Fruit fly (Drosophila melanogaster) whole organism, embryonic: ENCODE data around the gene CG10301.

Experiments used
- Atf6 ChIP-seq: fragments of 200-800 bp; sonication (Bioruptor generic); IDR thresholded peaks from 2 replicates; pipeline ENCODE4 v1.3.6; 2022; ENCODE audit warnings: missing biosample characterization, missing genetic modification characterization
- Blimp-1 ChIP-seq: fragments of 200-800 bp; sonication (Bioruptor generic); optimal IDR thresholded peaks from 3 replicates; lab custom pipeline; 2018; ENCODE audit warnings: missing biosample characterization, missing genetic modification characterization, mild to moderate bottlenecking, moderate library complexity, missing genetic modification reagents
- Bteb2 ChIP-seq: fragments of 200-800 bp; sonication (Bioruptor generic); optimal IDR thresholded peaks from 2 replicates; lab custom pipeline; 2016; ENCODE audit warnings: missing biosample characterization, missing genetic modification characterization
- CG10431 ChIP-seq: fragments of 200-800 bp; sonication (Bioruptor generic); optimal IDR thresholded peaks from 3 replicates; lab custom pipeline; 2018; ENCODE audit warnings: missing biosample characterization, mild to moderate bottlenecking, missing genetic modification characterization
- CG11093 ChIP-seq: fragments of 200-800 bp; sonication (Bioruptor generic); IDR thresholded peaks from 3 replicates; pipeline ENCODE4 v1.3.6; 2022; ENCODE audit warnings: missing biosample characterization, missing genetic modification characterization
- CG11723 ChIP-seq: fragments of 200-800 bp; sonication (Bioruptor generic); optimal IDR thresholded peaks from 2 replicates; lab custom pipeline; 2017; ENCODE audit warnings: missing biosample characterization, mild to moderate bottlenecking, missing genetic modification characterization
- CG12219 ChIP-seq: fragments of 200-800 bp; sonication (Bioruptor generic); optimal IDR thresholded peaks from 3 replicates; lab custom pipeline; 2018; ENCODE audit warnings: missing biosample characterization, mild to moderate bottlenecking, missing genetic modification characterization
- CG12659 ChIP-seq: fragments of 200-800 bp; sonication (Bioruptor generic); optimal IDR thresholded peaks from 3 replicates; lab custom pipeline; 2017; ENCODE audit warnings: mild to moderate bottlenecking, missing biosample characterization, missing genetic modification reagents, missing genetic modification characterization
- CG12744 ChIP-seq: fragments of 200-800 bp; sonication (Bioruptor generic); optimal IDR thresholded peaks from 2 replicates; lab custom pipeline; 2016; ENCODE audit warnings: missing biosample characterization, missing genetic modification characterization
- CG13894 ChIP-seq: fragments of 200-800 bp; sonication (Bioruptor generic); optimal IDR thresholded peaks from 3 replicates; lab custom pipeline; 2018; ENCODE audit warnings: missing biosample characterization, mild to moderate bottlenecking, missing genetic modification characterization, moderate library complexity
- CG14965 ChIP-seq: fragments of 200-800 bp; sonication (Bioruptor generic); optimal IDR thresholded peaks from 2 replicates; lab custom pipeline; 2016; ENCODE audit warnings: missing biosample characterization, missing genetic modification characterization, borderline replicate concordance
- CG1529 ChIP-seq: fragments of 200-800 bp; sonication (Bioruptor generic); optimal IDR thresholded peaks from 3 replicates; lab custom pipeline; 2018; ENCODE audit warnings: missing biosample characterization, missing genetic modification characterization
- CG15514 ChIP-seq: fragments of 200-800 bp; sonication (Bioruptor generic); optimal IDR thresholded peaks from 3 replicates; lab custom pipeline; 2017; ENCODE audit warnings: missing biosample characterization, missing genetic modification characterization, mild to moderate bottlenecking, moderate library complexity, missing genetic modification reagents
- CG17186 ChIP-seq: fragments of 200-800 bp; sonication (Bioruptor generic); optimal IDR thresholded peaks from 3 replicates; lab custom pipeline; 2017; ENCODE audit warnings: missing biosample characterization, missing genetic modification reagents, missing genetic modification characterization
- CG17802 ChIP-seq: fragments of 200-800 bp; sonication (Bioruptor generic); optimal IDR thresholded peaks from 2 replicates; lab custom pipeline; 2018; ENCODE audit warnings: missing biosample characterization, mild to moderate bottlenecking, missing genetic modification characterization, moderate library complexity
- CG18599 ChIP-seq: fragments of 200-800 bp; sonication (Bioruptor generic); optimal IDR thresholded peaks from 3 replicates; lab custom pipeline; 2017; ENCODE audit warnings: missing biosample characterization, missing genetic modification characterization, mild to moderate bottlenecking, moderate library complexity, missing genetic modification reagents
- CG34376 ChIP-seq: fragments of 200-800 bp; sonication (Bioruptor generic); optimal IDR thresholded peaks from 2 replicates; lab custom pipeline; 2018; ENCODE audit warnings: missing biosample characterization, mild to moderate bottlenecking, missing genetic modification characterization
- CG4707 ChIP-seq: fragments of 200-800 bp; sonication (Bioruptor generic); optimal IDR thresholded peaks from 2 replicates; lab custom pipeline; 2018; ENCODE audit warnings: missing biosample characterization, mild to moderate bottlenecking, missing genetic modification characterization, moderate library complexity
- CG5245 ChIP-seq: fragments of 200-800 bp; sonication (Bioruptor generic); optimal IDR thresholded peaks from 3 replicates; lab custom pipeline; 2016; ENCODE audit warnings: missing biosample characterization, missing genetic modification characterization
- CG7271 ChIP-seq: fragments of 200-800 bp; sonication (Bioruptor generic); optimal IDR thresholded peaks from 2 replicates; lab custom pipeline; 2018; ENCODE audit warnings: missing biosample characterization, mild to moderate bottlenecking, missing genetic modification characterization, moderate library complexity
- CG8281 ChIP-seq: fragments of 200-800 bp; sonication (Bioruptor generic); optimal IDR thresholded peaks from 2 replicates; lab custom pipeline; 2018; ENCODE audit warnings: missing biosample characterization, mild to moderate bottlenecking, missing genetic modification characterization, moderate library complexity
- CG9727 ChIP-seq: fragments of 200-800 bp; sonication (Bioruptor generic); optimal IDR thresholded peaks from 3 replicates; lab custom pipeline; 2017; ENCODE audit warnings: missing biosample characterization, mild to moderate bottlenecking, missing genetic modification characterization
- CG9932 ChIP-seq: fragments of 200-800 bp; sonication (Bioruptor generic); IDR thresholded peaks from 2 replicates; pipeline ENCODE4 v1.3.6; 2022; ENCODE audit warnings: missing biosample characterization, missing genetic modification characterization
- CoRest ChIP-seq: fragments of 200-800 bp; sonication (Bioruptor generic); optimal IDR thresholded peaks from 3 replicates; lab custom pipeline; 2018; ENCODE audit warnings: missing biosample characterization, mild to moderate bottlenecking, missing genetic modification characterization, moderate library complexity
- Gsc ChIP-seq: fragments of 200-800 bp; sonication (Bioruptor generic); IDR thresholded peaks from 2 replicates; pipeline ENCODE4 v1.3.6; 2022; ENCODE audit warnings: missing biosample characterization, missing genetic modification characterization
- H2.0 ChIP-seq: fragments of 200-800 bp; sonication (Bioruptor generic); IDR thresholded peaks from 2 replicates; pipeline ENCODE4 v1.3.6; 2022; ENCODE audit warnings: missing biosample characterization, missing genetic modification characterization
- Hr3 ChIP-seq: fragments of 200-800 bp; sonication (Bioruptor generic); optimal IDR thresholded peaks from 3 replicates; lab custom pipeline; 2016; ENCODE audit warnings: missing biosample characterization, missing genetic modification characterization
- Hr78 ChIP-seq, 2 experiments: fragments of 200-800 bp in 1 of 2; fragments of >200 bp in 1 of 2; sonication (Bioruptor generic) in 1 of 2; optimal IDR thresholded peaks; 2 replicates each; lab custom pipeline; 2017 to 2019; ENCODE audit warnings: missing biosample characterization in 2 of 2, missing genetic modification characterization in 2 of 2, mild to moderate bottlenecking in 1 of 2, moderate library complexity in 1 of 2
- MTF-1 ChIP-seq: fragments of 200-800 bp; sonication (Bioruptor generic); optimal IDR thresholded peaks from 2 replicates; lab custom pipeline; 2018; ENCODE audit warnings: missing biosample characterization, mild to moderate bottlenecking, missing genetic modification characterization, borderline replicate concordance
- Mes4 ChIP-seq: fragments of 200-800 bp; sonication (Bioruptor generic); optimal IDR thresholded peaks from 2 replicates; lab custom pipeline; 2016; ENCODE audit warnings: missing biosample characterization, missing genetic modification characterization
- NC2β ChIP-seq: fragments of 200-800 bp; sonication (Bioruptor generic); optimal IDR thresholded peaks from 2 replicates; lab custom pipeline; 2016; ENCODE audit warnings: missing biosample characterization, missing genetic modification characterization
- Scr ChIP-seq: fragments of 200-800 bp; sonication (Bioruptor generic); IDR thresholded peaks from 2 replicates; pipeline ENCODE4 v1.3.6; 2022; ENCODE audit warnings: missing biosample characterization, missing genetic modification characterization; ENCODE audit not compliant: partially characterized antibody
- Six4 ChIP-seq: fragments of 200-800 bp; sonication (Bioruptor generic); optimal IDR thresholded peaks from 2 replicates; lab custom pipeline; 2016; ENCODE audit warnings: missing biosample characterization, missing genetic modification characterization
- bab2 ChIP-seq: fragments of 200-800 bp; sonication (Bioruptor generic); optimal IDR thresholded peaks from 2 replicates; lab custom pipeline; 2016; ENCODE audit warnings: missing biosample characterization, missing genetic modification characterization
- bowl ChIP-seq: fragments of 200-800 bp; sonication (Bioruptor generic); IDR thresholded peaks from 2 replicates; pipeline ENCODE4 v1.3.6; 2022; ENCODE audit warnings: missing biosample characterization, missing genetic modification characterization
- croc ChIP-seq: fragments of 200-800 bp; sonication (Bioruptor generic); conservative IDR thresholded peaks from 3 replicates; pipeline ENCODE4 v1.3.6; 2022; ENCODE audit warnings: missing biosample characterization, missing genetic modification characterization
- da ChIP-seq: fragments of 200-800 bp; sonication (Bioruptor generic); optimal IDR thresholded peaks from 2 replicates; lab custom pipeline; 2016; ENCODE audit warnings: missing biosample characterization, missing genetic modification characterization
- dysf ChIP-seq: fragments of 200-800 bp; sonication (Bioruptor generic); IDR thresholded peaks from 3 replicates; pipeline ENCODE4 v1.3.6; 2022; ENCODE audit warnings: missing biosample characterization, missing genetic modification characterization
- eyg ChIP-seq: fragments of 200-800 bp; sonication (Bioruptor generic); optimal IDR thresholded peaks from 3 replicates; lab custom pipeline; 2016; ENCODE audit warnings: missing biosample characterization, missing genetic modification characterization
- fd64A ChIP-seq: fragments of 200-800 bp; sonication (Bioruptor generic); optimal IDR thresholded peaks from 3 replicates; lab custom pipeline; 2018; ENCODE audit warnings: missing biosample characterization, mild to moderate bottlenecking, missing genetic modification characterization
- fd96Cb ChIP-seq: fragments of 200-800 bp; sonication (Bioruptor generic); optimal IDR thresholded peaks from 2 replicates; lab custom pipeline; 2018; ENCODE audit warnings: missing biosample characterization, mild to moderate bottlenecking, missing genetic modification characterization, moderate library complexity
- hbn ChIP-seq: fragments of 200-800 bp; sonication (Bioruptor generic); IDR thresholded peaks from 2 replicates; pipeline ENCODE4 v1.3.6; 2022; ENCODE audit warnings: missing biosample characterization, missing genetic modification characterization; ENCODE audit not compliant: partially characterized antibody
- her ChIP-seq: fragments of 200-800 bp; sonication (Bioruptor generic); optimal IDR thresholded peaks from 2 replicates; lab custom pipeline; 2016; ENCODE audit warnings: missing biosample characterization, missing genetic modification characterization
- jigr1 ChIP-seq: fragments of 200-800 bp; sonication (Bioruptor generic); IDR thresholded peaks from 3 replicates; pipeline ENCODE4 v1.3.6; 2022; ENCODE audit warnings: missing biosample characterization, missing genetic modification characterization
- maf-S ChIP-seq: fragments of 200-800 bp; sonication (Bioruptor generic); optimal IDR thresholded peaks from 2 replicates; lab custom pipeline; 2016; ENCODE audit warnings: missing biosample characterization, missing genetic modification characterization
- slp2 ChIP-seq: fragments of 200-800 bp; sonication (Bioruptor generic); optimal IDR thresholded peaks from 2 replicates; lab custom pipeline; 2016; ENCODE audit warnings: missing biosample characterization, missing genetic modification characterization
- sr ChIP-seq: fragments of 200-800 bp; sonication (Bioruptor generic); IDR thresholded peaks from 3 replicates; pipeline ENCODE4 v1.3.6; 2022; ENCODE audit warnings: missing biosample characterization, missing genetic modification characterization
- tll ChIP-seq, 2 experiments: fragments of 200-800 bp in 1 of 2; fragments of >200 bp in 1 of 2; sonication (Bioruptor generic) in 1 of 2; optimal IDR thresholded peaks; 2 replicates each; lab custom pipeline; 2017 to 2019; ENCODE audit warnings: missing biosample characterization in 2 of 2, missing genetic modification characterization in 2 of 2, mild to moderate bottlenecking in 1 of 2, moderate library complexity in 1 of 2
- trem ChIP-seq: fragments of 200-800 bp; optimal IDR thresholded peaks from 3 replicates; lab custom pipeline; 2019; ENCODE audit warnings: missing biosample characterization, mild to moderate bottlenecking, missing genetic modification characterization, moderate library complexity
- unc-4 ChIP-seq: fragments of 200-800 bp; sonication (Bioruptor generic); IDR thresholded peaks from 2 replicates; pipeline ENCODE4 v1.3.6; 2022; ENCODE audit warnings: missing biosample characterization, missing genetic modification characterization; ENCODE audit not compliant: partially characterized antibody
- vfl ChIP-seq: fragments of 200-800 bp; sonication (Bioruptor generic); optimal IDR thresholded peaks from 2 replicates; lab custom pipeline; 2016; ENCODE audit warnings: missing biosample characterization, missing genetic modification characterization

CG10301 gene

dm6 chr3R:23679911-23680336, 30.0 kb upstream of the CG10301 start, which contains the start of gene eIF3d1 (continued):
- TF ChIP-seq tll (GFP tag; optimal IDR thresholded peaks at IDR 0.05; lab: Kevin White, UChicago) (no peak), CG14965 (GFP tag; lab: Kevin White, UChicago) (no peak), CG12219 (GFP tag; lab: Kevin White, UChicago) (no peak), CG15514 (GFP tag; lab: Kevin White, UChicago) (peak; percentile 88), NC2β (GFP tag; lab: Kevin White, UChicago) (no peak), CG4707 (GFP tag; lab: Kevin White, UChicago) (no peak), CG11093 (no peak), bab2 (no peak), trem (tag; lab: Kevin White, UChicago) (peak; percentile 74), CG12744 (GFP tag; lab: Kevin White, UChicago) (peak; percentile 42), da (GFP tag; lab: Kevin White, UChicago) (no peak), fd64A (GFP tag; lab: Kevin White, UChicago) (no peak), CG1529 (GFP tag; lab: Kevin White, UChicago) (no peak), CG8281 (tag; lab: Kevin White, UChicago) (no peak), Six4 (GFP tag; lab: Kevin White, UChicago) (no peak), fd96Cb (tag; lab: Kevin White, UChicago) (no peak), Bteb2 (GFP tag; lab: Kevin White, UChicago) (no peak), CG12659 (GFP tag; lab: Kevin White, UChicago) (peak; percentile 29), jigr1 (GFP tag; lab: Robert Waterston, UW) (no peak), CG17186 (GFP tag; lab: Kevin White, UChicago) (peak; percentile 31), vfl (GFP tag; lab: Kevin White, UChicago) (no peak), eyg (GFP tag; lab: Kevin White, UChicago) (no peak), CoRest (tag; lab: Kevin White, UChicago) (peak; percentile 53), CG13894 (tag; lab: Kevin White, UChicago) (no peak), CG5245 (GFP tag; lab: Kevin White, UChicago) (no peak), CG10431 (GFP tag; lab: Kevin White, UChicago) (no peak), CG11723 (GFP tag; lab: Kevin White, UChicago) (no peak), Scr (GFP tag; lab: Robert Waterston, UW) (peak; percentile 25), hbn (no peak), CG9932 (GFP tag; lab: Robert Waterston, UW) (peak; percentile 22; the same call in 1 of the 2 replicates), dysf (GFP tag; lab: Robert Waterston, UW) (no peak), H2.0 (GFP tag; lab: Robert Waterston, UW) (no peak), croc (GFP tag; lab: Robert Waterston, UW) (no peak), Gsc (GFP tag; lab: Robert Waterston, UW) (no peak), Hr78 (GFP tag; optimal IDR thresholded peaks at IDR 0.05; lab: Kevin White, UChicago) (no peak), CG17802 (tag; lab: Kevin White, UChicago) (no peak), Hr3 (GFP tag; lab: Kevin White, UChicago) (no peak), CG18599 (no peak), sr (GFP tag; lab: Robert Waterston, UW) (no peak), CG7271 (tag; lab: Kevin White, UChicago) (no peak), unc-4 (no peak), Atf6 (GFP tag; lab: Robert Waterston, UW) (no peak), Blimp-1 (no peak), her (GFP tag; lab: Kevin White, UChicago) (no peak), slp2 (GFP tag; lab: Kevin White, UChicago) (no peak), maf-S (GFP tag; lab: Kevin White, UChicago) (no peak), bowl (no peak), Mes4 (no peak), MTF-1 (GFP tag; lab: Kevin White, UChicago) (no peak), CG9727 (GFP tag; lab: Kevin White, UChicago) (no peak), CG34376 (GFP tag; lab: Kevin White, UChicago) (no peak)
